Worm (Caenorhabditis elegans): ENCODE results near the gene scl-24.

scl-24 gene

DNA sequence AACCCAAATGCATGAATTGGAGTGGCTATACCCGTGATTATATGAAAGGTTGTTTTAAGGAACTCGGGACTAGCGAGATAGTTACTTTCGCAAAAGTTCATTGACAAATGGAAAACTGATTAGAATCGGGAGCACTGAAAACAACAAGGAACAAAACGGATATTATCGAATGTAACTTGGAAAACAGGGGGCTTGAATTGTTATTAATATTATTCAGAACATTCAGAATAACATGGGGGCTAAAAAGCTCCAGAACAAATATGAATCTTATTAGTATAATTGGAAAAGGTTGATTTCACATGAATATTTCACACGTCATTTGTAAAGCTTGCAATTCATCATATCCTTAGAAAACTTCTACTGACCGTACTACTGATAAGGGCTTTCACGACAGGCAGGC is 14.6 kb upstream of the scl-24 start, which contains the start of gene srh-235:
srh-235 (minus strand) TSS at position 101 of the 400 bp plus-strand sequence.
- TF ChIP-seq ztf-11 (tag; optimal IDR thresholded peaks at IDR 0.05): no peak
- no peak for TF ChIP-seq ces-1 (GFP tag; optimal IDR thresholded peaks at IDR 0.05)
- TF ChIP-seq tbx-8 (GFP tag; optimal IDR thresholded peaks at IDR 0.05): no peak
- no peak for TF ChIP-seq ceh-39 (tag; optimal IDR thresholded peaks at IDR 0.05)
- TF ChIP-seq hlh-1 (tag; optimal IDR thresholded peaks at IDR 0.05): no peak
- no peak for TF ChIP-seq zip-8 (tag; optimal IDR thresholded peaks at IDR 0.05)

DNA sequence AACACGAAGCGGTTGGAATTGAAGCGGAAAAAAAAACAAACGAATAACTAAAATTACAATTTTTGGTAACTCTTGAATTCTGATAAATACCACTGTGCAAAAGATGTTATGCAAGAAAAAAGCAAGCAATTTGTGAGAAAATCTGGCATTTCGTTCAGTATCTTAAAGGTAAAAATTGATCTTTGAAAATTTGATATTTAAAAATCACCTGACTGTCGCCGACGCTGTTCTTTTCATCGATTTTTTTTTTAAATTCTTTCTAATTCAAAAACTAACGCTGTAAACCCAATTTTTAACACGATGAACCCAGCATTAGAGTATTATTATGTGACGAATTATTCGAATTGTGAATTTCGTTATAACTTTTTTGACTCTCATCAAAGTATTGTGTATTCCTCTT is 12.4 kb upstream of the scl-24 start, which contains the start of gene srh-123:
srh-123 (plus strand) TSS at position 301 of the 400 bp plus-strand sequence.
- TF ChIP-seq unc-39 (tag; optimal IDR thresholded peaks at IDR 0.05) (no peak), ztf-11 (tag; optimal IDR thresholded peaks at IDR 0.05) (no peak), hlh-1 (tag; optimal IDR thresholded peaks at IDR 0.05) (no peak), nhr-2 (tag; optimal IDR thresholded peaks at IDR 0.05) (no peak), elt-1 (tag; optimal IDR thresholded peaks at IDR 0.05; ENCODE audit: borderline replicate concordance, insufficient read depth) (no peak), snpc-4 (tag; optimal IDR thresholded peaks at IDR 0.05) (no peak), nhr-12 (tag; optimal IDR thresholded peaks at IDR 0.05) (no peak), ceh-43 (GFP tag; optimal IDR thresholded peaks at IDR 0.05) (no peak)

DNA sequence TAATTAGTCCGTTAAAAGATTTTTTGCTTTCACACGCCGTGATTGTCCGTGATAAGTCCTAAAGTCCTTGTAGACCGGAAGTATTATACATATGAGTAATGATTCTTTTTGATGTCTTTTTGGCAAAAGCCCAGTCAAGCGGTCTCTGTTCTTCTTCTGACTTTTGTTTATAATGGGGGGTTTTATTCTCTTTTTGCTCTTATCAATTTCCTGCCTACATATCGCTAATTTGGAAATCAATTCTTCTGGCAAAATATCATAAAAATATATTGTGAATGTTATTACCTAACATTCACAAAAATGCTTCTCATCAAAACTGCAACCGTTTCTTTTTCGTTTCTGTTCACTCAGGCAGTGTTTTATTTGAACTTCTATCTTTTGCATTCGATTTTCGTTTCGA is 9.6 kb upstream of the scl-24 start, which contains the start of gene srbc-61:
srbc-61 (plus strand) TSS at position 301 of the 400 bp plus-strand sequence.
- TF ChIP-seq ceh-83 (GFP tag; optimal IDR thresholded peaks at IDR 0.05): no peak
- no peak for TF ChIP-seq nhr-12 (tag; optimal IDR thresholded peaks at IDR 0.05)
- TF ChIP-seq ceh-39 (tag; optimal IDR thresholded peaks at IDR 0.05): no peak
- TF ChIP-seq mep-1 (tag; optimal IDR thresholded peaks at IDR 0.05): no peak
- TF ChIP-seq mls-2 (tag; optimal IDR thresholded peaks at IDR 0.05): no peak

DNA sequence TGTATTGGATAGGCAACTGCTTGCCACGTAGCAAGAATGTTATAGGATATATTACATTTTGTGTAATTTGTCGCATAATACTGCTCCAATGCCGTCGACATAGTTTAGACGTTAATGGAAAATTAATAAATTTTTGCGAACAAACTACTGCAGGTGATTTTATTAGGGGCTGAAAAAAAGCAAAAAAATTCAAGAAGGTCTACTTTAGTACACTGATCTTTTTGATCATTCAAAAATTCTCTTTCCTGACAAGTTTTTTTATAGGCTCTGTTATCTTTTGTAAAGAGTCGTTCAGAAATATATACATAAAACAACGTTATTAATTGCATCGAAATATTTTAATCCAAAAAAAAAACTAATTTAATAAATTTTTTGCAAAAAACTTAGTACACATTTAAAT is 1.1 kb upstream of the scl-24 start, which contains the start of gene srh-111:
srh-111 (minus strand) TSS at position 101 of the 400 bp plus-strand sequence.
- no peak for TF ChIP-seq nhr-28 (tag; optimal IDR thresholded peaks at IDR 0.05)
- no peak for TF ChIP-seq unc-120 (tag; optimal IDR thresholded peaks at IDR 0.05; ENCODE audit: poor library complexity, severe bottlenecking)
- no peak for TF ChIP-seq sem-2 (GFP tag; optimal IDR thresholded peaks at IDR 0.05)
- TF ChIP-seq hlh-1 (tag; optimal IDR thresholded peaks at IDR 0.05): no peak
- TF ChIP-seq elt-1 (tag; optimal IDR thresholded peaks at IDR 0.05; ENCODE audit: borderline replicate concordance, insufficient read depth): no peak
- no peak for TF ChIP-seq ceh-43 (GFP tag; optimal IDR thresholded peaks at IDR 0.05)
- no peak for TF ChIP-seq nhr-2 (tag; optimal IDR thresholded peaks at IDR 0.05)
- TF ChIP-seq nhr-237 (tag; optimal IDR thresholded peaks at IDR 0.05): no peak
- no peak for TF ChIP-seq drap-1 (GFP tag; optimal IDR thresholded peaks at IDR 0.05)
- TF ChIP-seq elt-3 (tag; optimal IDR thresholded peaks at IDR 0.05): no peak
- TF ChIP-seq pha-4 (tag; optimal IDR thresholded peaks at IDR 0.05): no peak
- no peak for TF ChIP-seq ztf-11 (tag; optimal IDR thresholded peaks at IDR 0.05)
- TF ChIP-seq mep-1 (tag; optimal IDR thresholded peaks at IDR 0.05): no peak
- no peak for TF ChIP-seq snpc-4 (tag; optimal IDR thresholded peaks at IDR 0.05)
- no peak for TF ChIP-seq sptf-1 (tag; optimal IDR thresholded peaks at IDR 0.05)
- no peak for TF ChIP-seq blmp-1 (tag; optimal IDR thresholded peaks at IDR 0.05)
- no peak for TF ChIP-seq M03D4.4 (tag; optimal IDR thresholded peaks at IDR 0.05)
- TF ChIP-seq tbx-8 (GFP tag; optimal IDR thresholded peaks at IDR 0.05): no peak

DNA sequence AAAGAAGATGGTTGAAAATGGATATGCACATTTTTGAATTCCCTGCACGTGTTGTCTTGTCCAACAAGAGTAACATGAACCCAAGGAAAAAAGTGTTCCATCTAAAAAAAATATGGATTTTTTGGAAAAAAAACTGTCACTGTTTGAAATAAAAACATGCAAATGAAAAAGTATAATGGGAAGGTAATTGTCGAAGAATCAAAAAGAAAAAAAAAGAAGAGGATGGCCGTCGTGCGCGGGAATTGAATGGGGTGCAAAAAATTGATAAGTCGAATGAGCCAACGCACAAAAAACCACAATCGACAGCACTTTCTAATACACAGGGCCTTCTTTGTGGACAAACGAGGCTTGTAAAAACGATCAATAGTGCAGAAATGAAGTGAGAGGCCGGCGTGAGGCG is 7.6 kb downstream of the scl-24 start, which contains the start of gene fbxa-102:
fbxa-102 (minus strand) TSS at position 101 of the 400 bp plus-strand sequence.
- TF ChIP-seq snpc-4 (tag; optimal IDR thresholded peaks at IDR 0.05) (no peak), flh-1 (GFP tag; optimal IDR thresholded peaks at IDR 0.05) (no peak)

DNA sequence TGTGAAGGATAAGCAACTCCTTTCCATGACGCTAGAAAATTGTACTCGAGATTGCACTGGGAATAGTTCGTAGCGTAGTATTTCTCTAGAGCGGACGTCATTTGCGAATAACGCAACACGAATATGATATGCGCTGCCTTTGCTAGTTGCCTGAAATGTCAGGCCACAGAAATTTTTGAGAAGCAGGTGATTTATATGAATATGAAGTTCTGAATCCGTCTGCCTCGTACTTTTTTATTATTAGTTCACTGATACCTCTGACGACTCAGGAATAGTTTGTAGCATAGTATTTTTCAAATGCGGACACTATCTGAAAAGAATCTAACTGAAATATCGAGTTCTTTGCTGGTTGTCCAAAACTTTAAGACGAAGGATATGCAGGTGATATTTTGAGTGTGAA is 9.9 kb downstream of the scl-24 start, which contains the start of gene srh-118:
srh-118 (minus strand) TSS at position 101 of the 400 bp plus-strand sequence.
- TF ChIP-seq blmp-1 (tag; optimal IDR thresholded peaks at IDR 0.05) (no peak), ham-2 (GFP tag; optimal IDR thresholded peaks at IDR 0.05) (no peak), hlh-1 (tag; optimal IDR thresholded peaks at IDR 0.05) (no peak), ceh-39 (tag; optimal IDR thresholded peaks at IDR 0.05) (no peak), mep-1 (tag; optimal IDR thresholded peaks at IDR 0.05) (no peak), snpc-4 (tag; optimal IDR thresholded peaks at IDR 0.05) (no peak), nhr-76 (tag; optimal IDR thresholded peaks at IDR 0.05) (no peak), nhr-28 (tag; optimal IDR thresholded peaks at IDR 0.05) (no peak), elt-1 (tag; optimal IDR thresholded peaks at IDR 0.05; ENCODE audit: borderline replicate concordance, insufficient read depth) (no peak), ztf-11 (tag; optimal IDR thresholded peaks at IDR 0.05) (no peak), mab-5 (tag; optimal IDR thresholded peaks at IDR 0.05) (no peak), nhr-2 (tag; optimal IDR thresholded peaks at IDR 0.05) (no peak), nhr-237 (tag; optimal IDR thresholded peaks at IDR 0.05) (no peak), unc-39 (tag; optimal IDR thresholded peaks at IDR 0.05) (no peak)
